Fruit fly (Drosophila melanogaster) whole organism, pupa: ENCODE measurements around the gene CG42369.

Experiments
- CG10348 ChIP-seq: fragments of 200-800 bp; sonication (Bioruptor generic); IDR thresholded peaks from 2 replicates; pipeline ENCODE4 v1.3.6; 2022; ENCODE audit warnings: missing biosample characterization, missing genetic modification characterization
- CG12605 ChIP-seq: fragments of 200-800 bp; sonication (Bioruptor generic); IDR thresholded peaks from 2 replicates; pipeline ENCODE4 v1.3.6; 2022; ENCODE audit warnings: missing biosample characterization, missing genetic modification characterization
- CG13204 ChIP-seq: fragments of 200-800 bp; sonication (Bioruptor generic); optimal IDR thresholded peaks from 2 replicates; lab custom pipeline; 2018; ENCODE audit warnings: missing biosample characterization, mild to moderate bottlenecking, missing genetic modification characterization, moderate library complexity
- CG14655 ChIP-seq: fragments of 200-800 bp; sonication (Bioruptor generic); optimal IDR thresholded peaks from 3 replicates; lab custom pipeline; 2017; ENCODE audit warnings: mild to moderate bottlenecking, missing biosample characterization, missing genetic modification reagents, missing genetic modification characterization
- CG15710 ChIP-seq: fragments of 200-800 bp; sonication (Bioruptor generic); optimal IDR thresholded peaks from 2 replicates; lab custom pipeline; 2018; ENCODE audit warnings: missing biosample characterization, mild to moderate bottlenecking, missing genetic modification characterization, moderate library complexity
- CG17806 ChIP-seq: fragments of 200-800 bp; sonication (Bioruptor generic); optimal IDR thresholded peaks from 2 replicates; lab custom pipeline; 2018; ENCODE audit warnings: missing biosample characterization, mild to moderate bottlenecking, missing genetic modification characterization, moderate library complexity
- CG32121 ChIP-seq: fragments of 200-800 bp; sonication (Bioruptor generic); IDR thresholded peaks from 2 replicates; pipeline ENCODE4 v1.3.6; 2022; ENCODE audit warnings: missing biosample characterization, missing genetic modification characterization
- CG34367 ChIP-seq: fragments of 200-800 bp; sonication (Bioruptor generic); optimal IDR thresholded peaks from 2 replicates; lab custom pipeline; 2018; ENCODE audit warnings: missing biosample characterization, mild to moderate bottlenecking, missing genetic modification characterization
- CG4496 ChIP-seq: fragments of 200-800 bp; sonication (Bioruptor generic); IDR thresholded peaks from 3 replicates; pipeline ENCODE4 v1.3.6; 2022; ENCODE audit warnings: missing biosample characterization, missing genetic modification characterization
- CG8159 ChIP-seq: fragments of 200-800 bp; sonication (Bioruptor generic); optimal IDR thresholded peaks from 3 replicates; lab custom pipeline; 2018; ENCODE audit warnings: missing biosample characterization, mild to moderate bottlenecking, missing genetic modification characterization, moderate library complexity
- CG8301 ChIP-seq: fragments of 200-800 bp; sonication (Bioruptor generic); optimal IDR thresholded peaks from 2 replicates; lab custom pipeline; 2018; ENCODE audit warnings: missing biosample characterization, mild to moderate bottlenecking, missing genetic modification characterization
- CG9948 ChIP-seq: fragments of 200-800 bp; sonication (Bioruptor generic); optimal IDR thresholded peaks from 2 replicates; lab custom pipeline; 2018; ENCODE audit warnings: missing biosample characterization, mild to moderate bottlenecking, missing genetic modification characterization, moderate library complexity
- D1 ChIP-seq: fragments of 200-800 bp; sonication (Bioruptor generic); optimal IDR thresholded peaks from 2 replicates; lab custom pipeline; 2018; ENCODE audit warnings: missing biosample characterization, mild to moderate bottlenecking, missing genetic modification characterization, moderate library complexity
- EcR ChIP-seq: fragments of 200-800 bp; sonication (Bioruptor generic); optimal IDR thresholded peaks from 3 replicates; lab custom pipeline; 2019; ENCODE audit warnings: missing biosample characterization, missing genetic modification characterization, mild to moderate bottlenecking, moderate library complexity, missing genetic modification reagents
- Ets98B ChIP-seq: fragments of 200-800 bp; sonication (Bioruptor generic); IDR thresholded peaks from 2 replicates; pipeline ENCODE4 v1.3.6; 2022; ENCODE audit warnings: missing biosample characterization, missing genetic modification characterization
- Pif1A ChIP-seq: fragments of 200-800 bp; sonication (Bioruptor generic); optimal IDR thresholded peaks from 3 replicates; lab custom pipeline; 2016; ENCODE audit warnings: missing biosample characterization, missing genetic modification characterization
- Pif1B ChIP-seq: fragments of 200-800 bp; sonication (Bioruptor generic); optimal IDR thresholded peaks from 3 replicates; lab custom pipeline; 2016; ENCODE audit warnings: missing biosample characterization, missing genetic modification characterization
- Snoo ChIP-seq: fragments of 200-800 bp; sonication (Bioruptor generic); optimal IDR thresholded peaks from 3 replicates; lab custom pipeline; 2017; ENCODE audit warnings: missing biosample characterization, mild to moderate bottlenecking, missing genetic modification characterization, inconsistent platforms
- fd96Ca ChIP-seq: fragments of 200-800 bp; sonication (Bioruptor generic); IDR thresholded peaks from 3 replicates; pipeline ENCODE4 v1.3.6; 2022; ENCODE audit warnings: missing biosample characterization, missing genetic modification characterization
- gl ChIP-seq: fragments of 200-800 bp; sonication (Bioruptor generic); optimal IDR thresholded peaks from 2 replicates; lab custom pipeline; 2018; ENCODE audit warnings: missing biosample characterization, mild to moderate bottlenecking, missing genetic modification characterization

Gene CG42369

DNA sequence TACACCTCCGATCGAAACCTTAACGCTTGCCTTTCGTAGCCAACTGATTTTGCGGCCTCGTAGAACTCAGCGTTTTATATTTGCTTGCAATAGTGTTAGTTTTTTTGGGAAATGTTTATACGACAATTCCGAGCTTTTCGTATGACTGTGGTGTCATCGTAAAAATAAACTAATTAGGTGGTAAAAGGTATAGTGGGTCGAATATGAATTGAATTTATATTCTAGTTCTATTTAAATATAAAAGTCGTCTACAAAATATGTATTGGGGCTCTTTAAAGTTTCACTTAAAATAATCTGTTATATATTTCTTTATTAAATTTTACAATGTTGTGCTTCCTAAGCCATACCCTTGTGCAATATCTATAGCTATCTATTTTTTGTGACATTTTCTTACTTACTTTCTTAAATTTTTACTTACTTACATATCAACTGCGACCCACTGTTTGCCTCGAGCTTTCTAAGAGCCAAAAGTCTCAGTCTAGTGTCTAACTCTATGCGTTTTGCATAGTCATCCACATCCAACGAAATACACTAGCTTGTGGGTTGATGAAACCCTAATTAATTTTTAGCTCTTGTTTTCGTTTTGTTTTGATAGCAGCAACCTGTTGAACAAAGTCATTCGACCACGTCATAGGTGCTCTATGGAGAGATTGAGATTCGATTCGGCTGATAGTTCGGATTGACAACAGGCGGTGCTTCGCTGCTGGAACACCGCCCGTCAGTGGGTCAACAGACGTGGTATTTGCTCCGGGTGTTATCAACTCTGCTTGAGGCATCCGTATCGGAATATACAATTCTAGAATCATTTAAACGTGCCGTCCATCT is 45.9 kb downstream of the CG42369 start, which contains the start of gene CG9498:
Gene CG9498 (minus strand): TSS at position 51 of the 825 bp plus-strand sequence.
- no peak for TF ChIP-seq Snoo
- no peak for TF ChIP-seq CG8301
- TF ChIP-seq CG12605 (GFP tag; lab: Robert Waterston, UW): no peak
- no peak for TF ChIP-seq Pif1B (GFP tag; lab: Kevin White, UChicago)

DNA sequence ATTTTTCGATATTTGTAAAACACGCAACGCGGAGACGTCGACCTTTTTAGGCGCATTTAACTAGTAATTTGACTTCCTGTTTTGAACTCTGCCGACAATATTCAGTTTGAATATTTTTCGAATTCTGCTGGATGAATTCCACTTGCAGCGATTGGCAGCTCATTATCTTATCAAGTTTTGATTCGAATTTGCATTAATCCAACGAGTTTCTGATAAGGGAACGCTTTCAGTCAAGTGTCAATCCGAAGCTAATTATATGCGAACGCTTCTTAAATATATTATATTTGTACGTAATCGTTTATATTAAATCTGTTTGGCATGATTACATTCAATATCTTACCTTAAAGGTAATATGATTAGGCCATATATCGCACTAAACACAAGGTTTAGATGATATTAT is 48.7 kb downstream of the CG42369 start, which contains the start of gene CG9497:
Gene CG9497 (minus strand): TSS at position 101 of the 400 bp plus-strand sequence.
- TF ChIP-seq CG13204: no peak
- no peak for TF ChIP-seq EcR (GFP tag; lab: Kevin White, UChicago)
- TF ChIP-seq Pif1A (GFP tag; lab: Kevin White, UChicago): no peak
- no peak for TF ChIP-seq CG34367
- no peak for TF ChIP-seq Pif1B (GFP tag; lab: Kevin White, UChicago)
- TF ChIP-seq CG10348 (GFP tag; lab: Robert Waterston, UW): no peak
- TF ChIP-seq fd96Ca (GFP tag; lab: Robert Waterston, UW): no peak
- no peak for TF ChIP-seq Ets98B
- TF ChIP-seq CG32121 (GFP tag; lab: Robert Waterston, UW): no peak
- TF ChIP-seq CG9948 (tag; lab: Kevin White, UChicago): no peak
- TF ChIP-seq CG17806 (tag; lab: Kevin White, UChicago): no peak
- TF ChIP-seq D1: no peak
- no peak for TF ChIP-seq CG15710 (tag; lab: Kevin White, UChicago)
- TF ChIP-seq gl (tag; lab: Kevin White, UChicago): no peak
- no peak for TF ChIP-seq CG14655 (GFP tag; lab: Kevin White, UChicago)
- TF ChIP-seq CG8159: no peak
- TF ChIP-seq Snoo: no peak
- TF ChIP-seq CG4496 (GFP tag; lab: Robert Waterston, UW): no peak
- TF ChIP-seq, all 21 proteins: peak for 0
